Worm (Caenorhabditis elegans): ENCODE results near the gene nrfl-1.

DNA sequence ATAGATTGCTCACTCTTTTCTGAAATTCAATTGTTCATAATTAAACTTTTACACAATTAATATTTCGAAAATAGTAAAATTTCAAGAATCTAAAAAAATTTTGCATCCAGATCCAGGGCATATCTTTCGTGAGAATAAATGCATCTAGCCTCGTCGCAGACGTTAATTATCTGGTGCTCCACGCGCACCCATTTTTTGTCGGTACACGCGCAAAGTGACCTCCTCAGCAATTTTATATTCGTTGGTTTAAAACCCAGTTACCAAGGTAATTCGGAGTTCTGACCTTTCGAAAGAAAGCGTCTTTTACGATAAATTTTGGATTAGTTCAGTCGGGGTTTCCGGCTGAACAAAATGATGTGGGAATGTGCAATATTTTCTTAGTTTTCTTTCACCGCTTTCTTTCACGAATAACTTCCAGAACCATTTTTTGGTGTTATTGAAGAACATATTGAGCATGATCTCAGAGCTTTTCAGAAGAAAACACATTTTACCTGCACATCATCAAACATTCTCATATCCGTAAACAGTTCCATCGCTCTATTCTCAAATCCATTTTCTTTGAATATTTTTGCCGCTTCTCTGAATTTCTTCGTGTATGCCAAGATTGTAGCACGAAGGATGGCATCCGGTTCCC lies 21.4 kb downstream of the nrfl-1 start:
- TF ChIP-seq him-1 (tag; optimal IDR thresholded peaks at IDR 0.05) = no peak
- no peak for TF ChIP-seq dao-5 (tag; optimal IDR thresholded peaks at IDR 0.05)

Measured in whole organism, L4/young adult.